Worm (Caenorhabditis elegans) whole organism, L4 larva: Measurements from ENCODE around the gene C25E10.16.

Experiments used
- D1046.2 ChIP-seq: fragments of 200-800 bp; sonication (Bioruptor generic); IDR thresholded peaks from 2 replicates; pipeline ENCODE4 v1.3.6; 2022; ENCODE audit warnings: missing genetic modification characterization, missing compliant biosample characterization
- F10B5.3 ChIP-seq: sonication (generic microtip); optimal IDR thresholded peaks from 2 replicates; lab custom pipeline; 2016; ENCODE audit warnings: mild to moderate bottlenecking, missing genetic modification characterization, missing compliant biosample characterization
- F26F4.8 ChIP-seq: fragments of 200-800 bp; sonication (Bioruptor generic); conservative IDR thresholded peaks from 2 replicates; pipeline ENCODE4 v1.3.6; 2022; ENCODE audit warnings: missing genetic modification characterization, missing compliant biosample characterization
- F37D6.2 ChIP-seq: sonication (generic microtip); optimal IDR thresholded peaks from 2 replicates; lab custom pipeline; 2016; ENCODE audit warnings: mild to moderate bottlenecking, missing genetic modification characterization, missing compliant biosample characterization
- F44E2.7 ChIP-seq: fragments of 200-800 bp; sonication (Bioruptor generic); IDR thresholded peaks from 2 replicates; pipeline ENCODE4 v2.1.2; 2022; ENCODE audit warnings: missing genetic modification characterization, missing compliant biosample characterization
- T26A8.4 ChIP-seq: fragments of 200-800 bp; sonication (Bioruptor generic); IDR thresholded peaks from 2 replicates; pipeline ENCODE4 v1.3.6; 2022; ENCODE audit warnings: missing genetic modification characterization, missing compliant biosample characterization
- Y105C5A.15 ChIP-seq: fragments of 200-800 bp; sonication (Bioruptor generic); IDR thresholded peaks from 2 replicates; pipeline ENCODE4 v1.3.6; 2022; ENCODE audit warnings: missing genetic modification characterization, missing compliant biosample characterization
- Y5F2A.4 ChIP-seq: fragments of 200-800 bp; sonication (Bioruptor generic); optimal IDR thresholded peaks from 2 replicates; lab custom pipeline; 2018; ENCODE audit warnings: mild to moderate bottlenecking, missing genetic modification characterization, missing compliant biosample characterization
- aha-1 ChIP-seq: fragments of 150-350 bp; peaks from one replicate; lab custom pipeline; 2014; ENCODE audit warnings: missing biosample characterization, missing genetic modification characterization
- aly-2 ChIP-seq: sonication (generic microtip); optimal IDR thresholded peaks from 2 replicates; lab custom pipeline; 2018; ENCODE audit warnings: missing biosample characterization, missing genetic modification characterization
- ama-1 ChIP-seq: fragments of 150-350 bp; optimal IDR thresholded peaks from 2 replicates; lab custom pipeline; 2014; ENCODE audit warnings: inconsistent platforms, mixed read lengths
- ceh-28 ChIP-seq: fragments of 150-350 bp; optimal IDR thresholded peaks from 2 replicates; lab custom pipeline; 2014; ENCODE audit warnings: missing biosample characterization, missing genetic modification reagents, missing genetic modification characterization
- ceh-62 ChIP-seq: sonication (generic microtip); optimal IDR thresholded peaks from 2 replicates; lab custom pipeline; 2017; ENCODE audit warnings: missing biosample characterization, missing genetic modification characterization
- ceh-82 ChIP-seq: sonication (generic microtip); optimal IDR thresholded peaks from 2 replicates; lab custom pipeline; 2017; ENCODE audit warnings: missing biosample characterization, missing genetic modification characterization
- ces-1 ChIP-seq: fragments of 150-350 bp; sonication (generic microtip); optimal IDR thresholded peaks from 4 replicates; lab custom pipeline; 2014; ENCODE audit warnings: missing biosample characterization, missing genetic modification reagents, missing genetic modification characterization
- cey-2 ChIP-seq: sonication (generic microtip); optimal IDR thresholded peaks from 3 replicates; lab custom pipeline; 2017; ENCODE audit warnings: missing genetic modification characterization, mild to moderate bottlenecking, missing compliant biosample characterization, antibody characterized with exemption, borderline replicate concordance; ENCODE audit not compliant: insufficient read depth
- daf-19 ChIP-seq: fragments of 200-800 bp; sonication (Bioruptor generic); conservative IDR thresholded peaks from 2 replicates; pipeline ENCODE4 v1.3.6; 2022; ENCODE audit warnings: missing genetic modification characterization, missing compliant biosample characterization
- dmd-6 ChIP-seq: fragments of 200-800 bp; sonication (Bioruptor generic); IDR thresholded peaks from 2 replicates; pipeline ENCODE4 v1.3.6; 2022; ENCODE audit warnings: missing genetic modification reagents, missing genetic modification characterization, missing compliant biosample characterization
- dmd-9 ChIP-seq: fragments of 200-800 bp; sonication (Bioruptor generic); IDR thresholded peaks from 2 replicates; pipeline ENCODE4 v1.3.6; 2022; ENCODE audit warnings: missing genetic modification reagents, missing genetic modification characterization, missing compliant biosample characterization
- egl-27 ChIP-seq: sonication (generic microtip); optimal IDR thresholded peaks from 3 replicates; lab custom pipeline; 2017; ENCODE audit warnings: missing biosample characterization, missing genetic modification reagents, missing genetic modification characterization
- fkh-10 ChIP-seq: fragments of 150-350 bp; optimal IDR thresholded peaks from 2 replicates; lab custom pipeline; 2014; ENCODE audit warnings: missing biosample characterization, missing genetic modification reagents, missing genetic modification characterization
- hmg-1.1 ChIP-seq: fragments of 200-800 bp; sonication (Bioruptor generic); IDR thresholded peaks from 2 replicates; pipeline ENCODE4 v1.3.6; 2022; ENCODE audit warnings: missing genetic modification reagents, missing genetic modification characterization, missing compliant biosample characterization
- lim-7 ChIP-seq: fragments of 200-800 bp; sonication (Bioruptor generic); IDR thresholded peaks from 2 replicates; pipeline ENCODE4 v1.3.6; 2022; ENCODE audit warnings: missing genetic modification characterization, missing compliant biosample characterization
- lin-1 ChIP-seq: fragments of 200-800 bp; sonication (Bioruptor generic); IDR thresholded peaks from 2 replicates; pipeline ENCODE4 v1.3.6; 2022; ENCODE audit warnings: missing genetic modification reagents, missing genetic modification characterization, missing compliant biosample characterization
- lin-13 ChIP-seq: fragments of 150-350 bp; optimal IDR thresholded peaks from 2 replicates; lab custom pipeline; 2014; ENCODE audit warnings: missing biosample characterization, missing genetic modification reagents, missing genetic modification characterization
- lir-3 ChIP-seq: sonication (generic microtip); optimal IDR thresholded peaks from 2 replicates; lab custom pipeline; 2016; ENCODE audit warnings: mild to moderate bottlenecking, missing genetic modification characterization, missing compliant biosample characterization
- madf-9 ChIP-seq: fragments of 200-800 bp; sonication (Bioruptor generic); conservative IDR thresholded peaks from 2 replicates; pipeline ENCODE4 v1.3.6; 2022; ENCODE audit warnings: missing genetic modification reagents, missing genetic modification characterization, missing compliant biosample characterization
- mxl-3 ChIP-seq: fragments of 200-800 bp; sonication (Bioruptor generic); optimal IDR thresholded peaks from 2 replicates; lab custom pipeline; 2018; ENCODE audit warnings: mild to moderate bottlenecking, missing genetic modification characterization, missing compliant biosample characterization
- nhr-10 ChIP-seq: fragments of 150-350 bp; optimal IDR thresholded peaks from 2 replicates; lab custom pipeline; 2014; ENCODE audit warnings: missing biosample characterization, missing genetic modification characterization
- nhr-237 ChIP-seq: sonication (generic microtip); optimal IDR thresholded peaks from 2 replicates; lab custom pipeline; 2017; ENCODE audit warnings: missing biosample characterization, missing genetic modification characterization
- nhr-28 ChIP-seq: fragments of 150-350 bp; optimal IDR thresholded peaks from 2 replicates; lab custom pipeline; 2014; ENCODE audit warnings: missing biosample characterization, missing genetic modification characterization
- nhr-41 ChIP-seq: fragments of 200-800 bp; sonication (Bioruptor generic); IDR thresholded peaks from 2 replicates; pipeline ENCODE4 v1.3.6; 2022; ENCODE audit warnings: missing genetic modification reagents, missing genetic modification characterization, missing compliant biosample characterization
- saeg-2 ChIP-seq: fragments of 200-800 bp; sonication (Bioruptor generic); IDR thresholded peaks from 2 replicates; pipeline ENCODE4 v1.3.6; 2022; ENCODE audit warnings: missing genetic modification reagents, missing genetic modification characterization, missing compliant biosample characterization
- tra-1 ChIP-seq: fragments of 200-800 bp; sonication (Bioruptor generic); IDR thresholded peaks from 2 replicates; pipeline ENCODE4 v1.3.6; 2022; ENCODE audit warnings: missing genetic modification reagents, missing genetic modification characterization, missing compliant biosample characterization
- unc-62 ChIP-seq, 3 experiments: fragments of 150-350 bp in 1 of 3; sonication (generic microtip); optimal IDR thresholded peaks in 2 of 3; peaks in 1 of 3; 1 replicate in 1 of 3; 2 replicates in 2 of 3; lab custom pipeline; 2014 to 2017; ENCODE audit warnings: missing biosample characterization in 3 of 3, missing genetic modification characterization in 3 of 3, missing genetic modification reagents in 3 of 3, missing genotype in 1 of 3
- ztf-7 ChIP-seq: fragments of 150-350 bp; optimal IDR thresholded peaks from 2 replicates; lab custom pipeline; 2014; ENCODE audit warnings: missing biosample characterization, missing genetic modification characterization

The C25E10.16 gene

ce11 chrV:9051100-9051499, 8.3 kb downstream of the C25E10.16 start, which contains the start of gene C25E10.7:
TSS of gene C25E10.7 (minus strand) at chrV:9051200.
- no peak for TF ChIP-seq lin-1
- TF ChIP-seq ceh-82, result no peak
- TF ChIP-seq dmd-9 (GFP tag; lab: Robert Waterston, UW), result no peak
- no peak for TF ChIP-seq dmd-6 (GFP tag; lab: Robert Waterston, UW)
- TF ChIP-seq ceh-62 (tag; lab: Kevin White, UChicago), result no peak
- TF ChIP-seq ama-1, result no peak
- TF ChIP-seq nhr-28 (tag; lab: Kevin White, UChicago), result no peak
- TF ChIP-seq fkh-10 (GFP tag; lab: Kevin White, UChicago), result no peak
- TF ChIP-seq F26F4.8 (GFP tag; lab: Robert Waterston, UW), result no peak
- TF ChIP-seq hmg-1.1 (GFP tag; lab: Robert Waterston, UW), result no peak
- no peak for TF ChIP-seq lir-3 (tag; lab: Kevin White, UChicago)
- TF ChIP-seq saeg-2 (GFP tag; lab: Robert Waterston, UW), result no peak
- TF ChIP-seq nhr-10 (tag; lab: Kevin White, UChicago), result no peak
- TF ChIP-seq Y5F2A.4, result no peak
- TF ChIP-seq nhr-237 (tag; lab: Kevin White, UChicago), result no peak
- TF ChIP-seq ztf-7 (tag; lab: Kevin White, UChicago), result no peak
- no peak for TF ChIP-seq lin-13
- TF ChIP-seq cey-2, result no peak

DNA sequence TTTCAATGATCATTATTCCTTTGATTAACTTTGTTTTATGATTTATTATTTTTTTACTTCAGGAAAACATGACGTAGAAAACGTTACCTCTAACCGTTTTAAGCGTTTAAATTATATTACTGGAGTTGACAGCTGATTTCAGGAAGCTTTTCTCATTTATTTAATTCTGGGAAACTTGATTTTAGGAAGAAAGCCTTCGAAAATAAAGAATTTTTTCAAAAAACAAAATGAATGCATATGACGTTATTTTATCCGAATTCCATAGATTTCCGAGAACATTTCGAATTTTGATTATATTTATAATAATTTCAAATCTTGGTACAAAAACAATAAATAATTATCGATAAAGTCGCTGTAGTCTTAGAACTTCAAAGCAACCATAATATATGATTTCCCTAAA, 10.1 kb downstream of the C25E10.16 start:
- TF ChIP-seq T26A8.4 (GFP tag; lab: Robert Waterston, UW) (no peak), F37D6.2 (tag; lab: Kevin White, UChicago) (no peak), D1046.2 (GFP tag; lab: Robert Waterston, UW) (no peak), ces-1 (GFP tag; lab: Kevin White, UChicago) (no peak), F10B5.3 (no peak), lir-3 (tag; lab: Kevin White, UChicago) (no peak), egl-27 (tag; lab: Kevin White, UChicago) (no peak), tra-1 (GFP tag; lab: Robert Waterston, UW) (no peak), Y105C5A.15 (no peak), madf-9 (no peak), ceh-28 (tag; lab: Kevin White, UChicago) (no peak), mxl-3 (GFP tag; lab: Kevin White, UChicago) (no peak), nhr-41 (no peak), cey-2 (no peak), F44E2.7 (GFP tag; lab: Robert Waterston, UW) (no peak), daf-19 (no peak)

DNA sequence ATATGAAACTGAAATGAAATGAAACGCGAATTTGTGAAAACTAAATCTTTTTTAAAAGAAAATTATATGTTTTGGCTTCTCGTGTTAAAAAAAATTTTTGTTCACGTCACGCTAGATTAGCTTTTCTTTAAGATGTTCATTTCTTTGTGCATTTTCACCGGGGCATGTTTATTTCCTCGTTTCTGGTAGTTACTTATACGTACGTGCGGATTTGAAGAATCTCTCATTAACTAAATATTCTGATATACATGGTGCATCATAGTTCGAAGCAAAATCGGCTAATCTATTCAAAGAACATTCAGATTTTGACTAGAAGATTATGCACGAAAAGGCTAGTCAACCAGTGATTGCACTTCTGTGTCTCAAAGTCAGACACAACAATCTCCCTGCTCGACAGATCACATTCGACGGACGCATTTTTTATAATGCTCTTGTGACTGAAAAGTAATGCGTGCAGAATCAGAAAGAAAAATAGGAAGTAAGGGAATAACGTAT, 11.8 kb downstream of the C25E10.16 start, which contains the start of gene C25E10.17:
TSS of gene C25E10.17 (minus strand) at position 51 of the 495 bp plus-strand sequence.
- TF ChIP-seq aha-1 (tag; lab: Kevin White, UChicago) (peak; percentile 92), aly-2 (tag; lab: Kevin White, UChicago) (no peak)

ce11 chrV:9044871-9045270, 14.5 kb downstream of the C25E10.16 start, which contains the start of gene nhr-30:
TSS of gene nhr-30 (plus strand) at chrV:9045171.
- peak in 1 of 2 experiments; percentile 1 for TF ChIP-seq unc-62 (GFP tag; optimal IDR thresholded peaks at IDR 0.05 in 1 of 2; lab: Kevin White, UChicago)
- TF ChIP-seq unc-62 (tag; optimal IDR thresholded peaks at IDR 0.05; lab: Kevin White, UChicago), result no peak
- TF ChIP-seq lim-7 (GFP tag; lab: Robert Waterston, UW), result no peak
- TF ChIP-seq, all 104 proteins: peak for 1
